Fruit fly (Drosophila melanogaster) whole organism, pupa: ENCODE data around the gene CG12877.

Source experiments
- CG10348 ChIP-seq: fragments of 200-800 bp; sonication (Bioruptor generic); IDR thresholded peaks from 2 replicates; pipeline ENCODE4 v1.3.6; 2022; ENCODE audit warnings: missing biosample characterization, missing genetic modification characterization
- CG13204 ChIP-seq: fragments of 200-800 bp; sonication (Bioruptor generic); optimal IDR thresholded peaks from 2 replicates; lab custom pipeline; 2018; ENCODE audit warnings: missing biosample characterization, mild to moderate bottlenecking, missing genetic modification characterization, moderate library complexity
- CG15710 ChIP-seq: fragments of 200-800 bp; sonication (Bioruptor generic); optimal IDR thresholded peaks from 2 replicates; lab custom pipeline; 2018; ENCODE audit warnings: missing biosample characterization, mild to moderate bottlenecking, missing genetic modification characterization, moderate library complexity
- CG32121 ChIP-seq: fragments of 200-800 bp; sonication (Bioruptor generic); IDR thresholded peaks from 2 replicates; pipeline ENCODE4 v1.3.6; 2022; ENCODE audit warnings: missing biosample characterization, missing genetic modification characterization
- CG34367 ChIP-seq: fragments of 200-800 bp; sonication (Bioruptor generic); optimal IDR thresholded peaks from 2 replicates; lab custom pipeline; 2018; ENCODE audit warnings: missing biosample characterization, mild to moderate bottlenecking, missing genetic modification characterization
- CG9948 ChIP-seq: fragments of 200-800 bp; sonication (Bioruptor generic); optimal IDR thresholded peaks from 2 replicates; lab custom pipeline; 2018; ENCODE audit warnings: missing biosample characterization, mild to moderate bottlenecking, missing genetic modification characterization, moderate library complexity
- EcR ChIP-seq: fragments of 200-800 bp; sonication (Bioruptor generic); optimal IDR thresholded peaks from 3 replicates; lab custom pipeline; 2019; ENCODE audit warnings: missing biosample characterization, missing genetic modification characterization, mild to moderate bottlenecking, moderate library complexity, missing genetic modification reagents
- Ets98B ChIP-seq: fragments of 200-800 bp; sonication (Bioruptor generic); IDR thresholded peaks from 2 replicates; pipeline ENCODE4 v1.3.6; 2022; ENCODE audit warnings: missing biosample characterization, missing genetic modification characterization
- Pif1B ChIP-seq: fragments of 200-800 bp; sonication (Bioruptor generic); optimal IDR thresholded peaks from 3 replicates; lab custom pipeline; 2016; ENCODE audit warnings: missing biosample characterization, missing genetic modification characterization
- gl ChIP-seq: fragments of 200-800 bp; sonication (Bioruptor generic); optimal IDR thresholded peaks from 2 replicates; lab custom pipeline; 2018; ENCODE audit warnings: missing biosample characterization, mild to moderate bottlenecking, missing genetic modification characterization

- TF ChIP-seq gl (no peak), CG13204 (GFP tag; lab: Kevin White, UChicago) (no peak), CG32121 (GFP tag; lab: Robert Waterston, UW) (no peak), Ets98B (GFP tag; lab: Robert Waterston, UW) (no peak), EcR (GFP tag; lab: Kevin White, UChicago) (no peak), CG10348 (no peak), CG34367 (tag; lab: Kevin White, UChicago) (no peak), Pif1B (GFP tag; lab: Kevin White, UChicago) (no peak), CG15710 (tag; lab: Kevin White, UChicago) (no peak), CG9948 (tag; lab: Kevin White, UChicago) (no peak)
Measured at dm6 chr3R:27681799-27682198, 25.1 kb upstream of the CG12877 start, which contains the start of gene Sce.
